Worm (Caenorhabditis elegans) whole organism, late embryonic: ENCODE data around the gene clc-28.
A peak's percentile ranks its signal among the peaks of the same experiment; 100 is the strongest.

Experiments
- ahr-1 ChIP-seq: sonication (generic microtip); optimal IDR thresholded peaks from 2 replicates; lab custom pipeline; 2016; ENCODE audit warnings: missing genetic modification characterization, missing compliant biosample characterization
- ama-1 ChIP-seq: fragments of 150-350 bp; optimal IDR thresholded peaks from 2 replicates; lab custom pipeline; 2014
- ceh-18 ChIP-seq: sonication (generic microtip); optimal IDR thresholded peaks from 2 replicates; lab custom pipeline; 2016; ENCODE audit warnings: missing genetic modification characterization, missing compliant biosample characterization
- ceh-2 ChIP-seq: sonication (generic microtip); optimal IDR thresholded peaks from 2 replicates; lab custom pipeline; 2016; ENCODE audit warnings: missing genotype, missing genetic modification characterization, missing compliant biosample characterization
- ceh-22 ChIP-seq: sonication (generic microtip); optimal IDR thresholded peaks from 2 replicates; lab custom pipeline; 2017; ENCODE audit warnings: missing biosample characterization, missing genetic modification characterization
- ceh-34 ChIP-seq: sonication (generic microtip); optimal IDR thresholded peaks from 2 replicates; lab custom pipeline; 2016; ENCODE audit warnings: mild to moderate bottlenecking, missing genetic modification characterization, missing compliant biosample characterization
- ceh-48 ChIP-seq: sonication (generic microtip); optimal IDR thresholded peaks from 2 replicates; lab custom pipeline; 2016; ENCODE audit warnings: missing genetic modification characterization, inconsistent platforms, missing compliant biosample characterization
- ceh-6 ChIP-seq: fragments of 200-800 bp; sonication (Bioruptor generic); optimal IDR thresholded peaks from 2 replicates; lab custom pipeline; 2018; ENCODE audit warnings: mild to moderate bottlenecking, missing genetic modification characterization, missing compliant biosample characterization
- dmd-4 ChIP-seq: sonication (generic microtip); optimal IDR thresholded peaks from 2 replicates; lab custom pipeline; 2016; ENCODE audit warnings: borderline replicate concordance, missing genetic modification characterization, missing compliant biosample characterization
- elt-2 ChIP-seq: sonication (generic microtip); optimal IDR thresholded peaks from 2 replicates; lab custom pipeline; 2016; ENCODE audit warnings: missing genetic modification reagents, missing genetic modification characterization, missing compliant biosample characterization
- elt-4 ChIP-seq: sonication (generic microtip); optimal IDR thresholded peaks from 2 replicates; lab custom pipeline; 2016; ENCODE audit warnings: missing genetic modification characterization, missing compliant biosample characterization
- ets-4 ChIP-seq: sonication (generic microtip); optimal IDR thresholded peaks from 2 replicates; lab custom pipeline; 2016; ENCODE audit warnings: missing genetic modification characterization, missing compliant biosample characterization
- eyg-1 ChIP-seq: sonication (generic microtip); optimal IDR thresholded peaks from 2 replicates; lab custom pipeline; 2016; ENCODE audit warnings: missing genotype, missing genetic modification characterization, missing compliant biosample characterization
- fax-1 ChIP-seq: sonication (generic microtip); optimal IDR thresholded peaks from 2 replicates; lab custom pipeline; 2016; ENCODE audit warnings: missing genotype, missing genetic modification characterization, missing compliant biosample characterization
- fkh-6 ChIP-seq: sonication (generic microtip); optimal IDR thresholded peaks from 2 replicates; lab custom pipeline; 2016; ENCODE audit warnings: missing genetic modification characterization, missing compliant biosample characterization
- hlh-13 ChIP-seq: fragments of 200-800 bp; sonication (Bioruptor generic); optimal IDR thresholded peaks from 2 replicates; lab custom pipeline; 2018; ENCODE audit warnings: mild to moderate bottlenecking, missing genetic modification characterization, missing compliant biosample characterization
- hlh-30 ChIP-seq: sonication (generic microtip); optimal IDR thresholded peaks from 2 replicates; lab custom pipeline; 2017; ENCODE audit warnings: antibody characterized with exemption, missing genetic modification characterization, missing compliant biosample characterization; ENCODE audit not compliant: insufficient read depth
- hlh-6 ChIP-seq: sonication (generic microtip); optimal IDR thresholded peaks from 2 replicates; lab custom pipeline; 2016; ENCODE audit warnings: missing genotype, missing genetic modification characterization, missing compliant biosample characterization
- hlh-8 ChIP-seq: sonication (generic microtip); optimal IDR thresholded peaks from 2 replicates; lab custom pipeline; 2016; ENCODE audit warnings: missing genotype, missing genetic modification characterization, missing compliant biosample characterization
- lin-11 ChIP-seq: fragments of 200-800 bp; sonication (Bioruptor generic); optimal IDR thresholded peaks from 2 replicates; lab custom pipeline; 2018; ENCODE audit warnings: mild to moderate bottlenecking, missing genetic modification characterization, missing compliant biosample characterization
- madf-2 ChIP-seq: sonication (generic microtip); optimal IDR thresholded peaks from 2 replicates; lab custom pipeline; 2017; ENCODE audit warnings: missing genetic modification characterization, missing compliant biosample characterization
- nfya-1 ChIP-seq: sonication (generic microtip); optimal IDR thresholded peaks from 2 replicates; lab custom pipeline; 2017; ENCODE audit warnings: missing genetic modification characterization, mild to moderate bottlenecking, missing compliant biosample characterization, antibody characterized with exemption, moderate library complexity
- npax-4 ChIP-seq: sonication (generic microtip); optimal IDR thresholded peaks from 2 replicates; lab custom pipeline; 2016; ENCODE audit warnings: missing genetic modification characterization, missing compliant biosample characterization
- odd-2 ChIP-seq: sonication (generic microtip); optimal IDR thresholded peaks from 2 replicates; lab custom pipeline; 2017; ENCODE audit warnings: antibody characterized with exemption, mild to moderate bottlenecking, missing genetic modification characterization, missing compliant biosample characterization
- pha-2 ChIP-seq: sonication (generic microtip); optimal IDR thresholded peaks from 2 replicates; lab custom pipeline; 2017; ENCODE audit warnings: mild to moderate bottlenecking, missing genetic modification characterization, missing compliant biosample characterization
- pha-4 ChIP-seq: fragments of 150-350 bp; optimal IDR thresholded peaks from 2 replicates; lab custom pipeline; 2018; ENCODE audit warnings: missing biosample characterization, missing genetic modification reagents, missing genetic modification characterization
- pqm-1 ChIP-seq: sonication (generic microtip); optimal IDR thresholded peaks from 2 replicates; lab custom pipeline; 2016; ENCODE audit warnings: missing genetic modification characterization, missing compliant biosample characterization
- rnt-1 ChIP-seq: sonication (generic microtip); optimal IDR thresholded peaks from 2 replicates; lab custom pipeline; 2016; ENCODE audit warnings: missing genetic modification characterization, missing compliant biosample characterization
- syd-9 ChIP-seq: sonication (generic microtip); optimal IDR thresholded peaks from 2 replicates; lab custom pipeline; 2016; ENCODE audit warnings: mild to moderate bottlenecking, missing genetic modification characterization, moderate library complexity, missing compliant biosample characterization
- tbx-2 ChIP-seq: sonication (generic microtip); optimal IDR thresholded peaks from 2 replicates; lab custom pipeline; 2016; ENCODE audit warnings: missing genetic modification characterization, missing compliant biosample characterization
- tbx-7 ChIP-seq: sonication (generic microtip); optimal IDR thresholded peaks from 2 replicates; lab custom pipeline; 2016; ENCODE audit warnings: missing genotype, missing genetic modification characterization, missing compliant biosample characterization
- ttx-3 ChIP-seq: sonication (generic microtip); optimal IDR thresholded peaks from 2 replicates; lab custom pipeline; 2016; ENCODE audit warnings: missing genetic modification reagents, missing genetic modification characterization, missing compliant biosample characterization
- unc-3 ChIP-seq, 2 experiments: fragments of 200-800 bp in 1 of 2; sonication (Bioruptor generic) in 1 of 2; sonication (generic microtip) in 1 of 2; conservative IDR thresholded peaks in 1 of 2; optimal IDR thresholded peaks in 1 of 2; 2 replicates each; pipeline versions ENCODE4 v1.3.6 to Lab custom; 2016 to 2022; ENCODE audit warnings: missing compliant biosample characterization in 2 of 2, missing genetic modification characterization in 2 of 2, missing genetic modification reagents in 1 of 2
- unc-42 ChIP-seq: sonication (generic microtip); optimal IDR thresholded peaks from 2 replicates; lab custom pipeline; 2016; ENCODE audit warnings: missing genotype, missing genetic modification characterization, missing compliant biosample characterization
- unc-55 ChIP-seq: sonication (generic microtip); optimal IDR thresholded peaks from 2 replicates; lab custom pipeline; 2017; ENCODE audit warnings: missing biosample characterization, missing genetic modification reagents, missing genetic modification characterization
- zip-5 ChIP-seq: sonication (generic microtip); optimal IDR thresholded peaks from 2 replicates; lab custom pipeline; 2016; ENCODE audit warnings: missing genetic modification characterization, missing compliant biosample characterization
- ztf-16 ChIP-seq: sonication (generic microtip); optimal IDR thresholded peaks from 2 replicates; lab custom pipeline; 2017; ENCODE audit warnings: missing genetic modification characterization, missing compliant biosample characterization

Gene clc-28

DNA sequence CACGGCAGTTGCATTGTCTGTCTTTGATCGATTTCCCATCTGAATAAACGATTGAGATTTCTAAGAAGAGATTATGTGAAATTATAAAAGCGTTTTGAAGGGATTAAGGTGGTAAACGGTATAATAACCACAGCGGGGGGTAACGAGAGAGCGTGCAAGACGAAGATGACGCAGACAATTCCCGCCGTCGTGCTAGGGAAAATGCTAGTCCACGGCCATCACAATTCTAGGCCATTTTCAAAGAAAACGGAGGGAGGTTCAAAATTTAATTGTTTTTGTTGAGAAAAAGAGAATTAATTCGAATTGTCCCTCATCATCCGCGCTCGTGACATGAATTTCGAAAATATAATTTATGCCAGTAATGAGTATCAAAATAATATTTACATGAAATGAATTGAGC lies 20.2 kb downstream of the clc-28 start, which contains the start of gene F10E9.11 (continued):
- TF ChIP-seq unc-3 (GFP tag; conservative IDR thresholded peaks at IDR 0.05; lab: Robert Waterston, UW) = peak; percentile 41; the same call in 1 of the 2 replicates
- TF ChIP-seq unc-3 (tag; optimal IDR thresholded peaks at IDR 0.05; lab: Kevin White, UChicago) = peak; percentile 33
- TF ChIP-seq ceh-6 (GFP tag; lab: Kevin White, UChicago) = peak; percentile 8
- TF ChIP-seq pha-4 (tag; lab: Kevin White, UChicago) = no peak
- TF ChIP-seq npax-4 (tag; lab: Kevin White, UChicago) = no peak
- peak; percentile 94 for TF ChIP-seq ets-4 (tag; lab: Kevin White, UChicago)
- TF ChIP-seq ahr-1 (tag; lab: Kevin White, UChicago) = peak; percentile 53
- TF ChIP-seq dmd-4 (tag; lab: Kevin White, UChicago) = peak; percentile 73
- TF ChIP-seq pha-2 (tag; lab: Kevin White, UChicago) = peak; percentile 37
- no peak for TF ChIP-seq elt-4 (tag; lab: Kevin White, UChicago)
- TF ChIP-seq tbx-2 (tag; lab: Kevin White, UChicago) = peak; percentile 93
- TF ChIP-seq lin-11 = no peak
- TF ChIP-seq hlh-13 = no peak
- no peak for TF ChIP-seq unc-55
- peak; percentile 93 for TF ChIP-seq tbx-7 (tag; lab: Kevin White, UChicago)
- TF ChIP-seq hlh-8 (tag; lab: Kevin White, UChicago) = peak; percentile 86
- TF ChIP-seq hlh-30 (tag; lab: Kevin White, UChicago) = peak; percentile 13
- peak; percentile 34 for TF ChIP-seq hlh-6 (tag; lab: Kevin White, UChicago)

DNA sequence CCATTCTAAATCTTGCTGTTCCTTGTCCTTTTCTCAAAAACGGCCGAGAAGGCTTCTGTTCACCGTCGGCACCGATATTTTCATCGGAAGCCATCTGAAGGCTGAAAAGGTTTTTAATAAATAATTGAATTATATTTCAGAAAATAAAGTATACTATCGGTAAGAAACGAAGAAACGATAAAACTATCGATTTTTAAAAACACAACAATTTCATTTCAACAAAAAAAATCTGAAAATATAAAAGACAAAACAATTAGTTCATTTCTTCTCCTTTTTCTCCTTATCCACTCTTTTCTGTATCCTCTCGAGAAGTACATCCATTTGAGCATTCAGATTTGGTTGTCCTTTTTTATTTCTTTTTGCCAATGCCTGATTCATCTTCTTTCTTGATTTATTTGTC lies 20.8 kb downstream of the clc-28 start, which contains the start of gene sas-4:
Gene sas-4, minus strand, starts transcription at position 101 of the 400 bp plus-strand sequence.
- no peak for TF ChIP-seq unc-55
- no peak for TF ChIP-seq hlh-8 (tag; lab: Kevin White, UChicago)
- TF ChIP-seq ceh-48 (tag; lab: Kevin White, UChicago) = no peak
- TF ChIP-seq ttx-3 (tag; lab: Kevin White, UChicago) = no peak
- no peak for TF ChIP-seq ceh-22 (tag; lab: Kevin White, UChicago)
- no peak for TF ChIP-seq pqm-1
- TF ChIP-seq rnt-1 (tag; lab: Kevin White, UChicago) = no peak
- no peak for TF ChIP-seq zip-5
- no peak for TF ChIP-seq unc-3 (GFP tag; conservative IDR thresholded peaks at IDR 0.05; lab: Robert Waterston, UW)
- no peak for TF ChIP-seq unc-3 (tag; optimal IDR thresholded peaks at IDR 0.05; lab: Kevin White, UChicago)
- no peak for TF ChIP-seq lin-11
- TF ChIP-seq hlh-30 (tag; lab: Kevin White, UChicago) = no peak
- TF ChIP-seq pha-2 (tag; lab: Kevin White, UChicago) = no peak
- no peak for TF ChIP-seq tbx-2 (tag; lab: Kevin White, UChicago)
- no peak for TF ChIP-seq ceh-34 (tag; lab: Kevin White, UChicago)
- no peak for TF ChIP-seq fkh-6 (tag; lab: Kevin White, UChicago)
- no peak for TF ChIP-seq ceh-18
- no peak for TF ChIP-seq syd-9 (tag; lab: Kevin White, UChicago)
- TF ChIP-seq pha-4 (tag; lab: Kevin White, UChicago) = no peak

DNA sequence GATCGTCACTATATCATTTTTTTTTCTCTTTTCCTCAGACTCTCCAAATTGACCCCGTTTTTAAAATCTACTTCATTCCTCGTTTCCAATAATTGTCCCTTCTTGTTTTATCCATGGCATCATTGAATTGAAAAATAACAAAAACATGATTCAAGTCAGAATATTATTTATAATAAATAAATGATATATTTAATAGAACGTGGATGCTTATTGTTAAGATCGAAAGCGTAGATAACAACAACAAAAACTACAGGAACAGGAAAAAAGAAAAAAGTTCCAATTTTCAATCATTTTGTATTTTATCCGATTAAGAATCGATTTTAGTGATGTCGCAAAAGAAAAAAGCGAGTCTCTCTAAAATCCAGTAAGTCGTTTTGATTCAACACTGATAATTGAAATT lies 26.9 kb downstream of the clc-28 start, which contains the start of gene F10E9.2:
Gene F10E9.2, plus strand, starts transcription at position 301 of the 400 bp plus-strand sequence.
- TF ChIP-seq pqm-1 (no peak), eyg-1 (tag; lab: Kevin White, UChicago) (no peak), ceh-48 (tag; lab: Kevin White, UChicago) (no peak), pha-4 (tag; lab: Kevin White, UChicago) (no peak), elt-2 (tag; lab: Kevin White, UChicago) (no peak), hlh-8 (tag; lab: Kevin White, UChicago) (no peak), ceh-2 (no peak), unc-3 (GFP tag; conservative IDR thresholded peaks at IDR 0.05; lab: Robert Waterston, UW) (no peak), unc-3 (tag; optimal IDR thresholded peaks at IDR 0.05; lab: Kevin White, UChicago) (no peak), odd-2 (no peak), fkh-6 (tag; lab: Kevin White, UChicago) (no peak), unc-42 (tag; lab: Kevin White, UChicago) (no peak), ztf-16 (tag; lab: Kevin White, UChicago) (no peak), fax-1 (tag; lab: Kevin White, UChicago) (no peak), hlh-6 (tag; lab: Kevin White, UChicago) (no peak), ceh-18 (no peak), ama-1 (no peak), ceh-6 (GFP tag; lab: Kevin White, UChicago) (no peak), npax-4 (tag; lab: Kevin White, UChicago) (no peak), nfya-1 (tag; lab: Kevin White, UChicago) (no peak), madf-2 (tag; lab: Kevin White, UChicago) (no peak)
